Fruit fly (Drosophila melanogaster) whole organism: Measurements from ENCODE around the gene alpha-Man-Ia.

Source experiments
- CG8478 ChIP-seq: fragments of >200 bp; optimal IDR thresholded peaks from 2 replicates; lab custom pipeline; 2018; ENCODE audit warnings: inconsistent platforms
- Dll ChIP-seq: fragments of >200 bp; optimal IDR thresholded peaks from 2 replicates; lab custom pipeline; 2017
- EcR ChIP-seq, 2 experiments: fragments of >200 bp; optimal IDR thresholded peaks; 2 replicates each; lab custom pipeline; 2017; ENCODE audit warnings: missing biosample characterization in 2 of 2, missing genetic modification characterization in 2 of 2, missing genetic modification reagents in 2 of 2
- pan ChIP-seq: fragments of >200 bp; optimal IDR thresholded peaks from 2 replicates; lab custom pipeline; 2017
- psq ChIP-seq: fragments of >200 bp; optimal IDR thresholded peaks from 2 replicates; lab custom pipeline; 2017
- usp ChIP-seq: fragments of >200 bp; optimal IDR thresholded peaks from 2 replicates; lab custom pipeline; 2017; ENCODE audit warnings: missing biosample characterization, missing genetic modification characterization, mixed read lengths

dm6 chrX:10261172-10261571, 64.6 kb downstream of the alpha-Man-Ia start:
- TF ChIP-seq psq (lab: Kevin White, UChicago) (no peak), pan (lab: Kevin White, UChicago) (no peak), Dll (no peak), CG8478 (lab: Kevin White, UChicago) (no peak), usp (GFP tag; lab: Kevin White, UChicago) (no peak), EcR (GFP tag; optimal IDR thresholded peaks at IDR 0.05; lab: Kevin White, UChicago) (no peak)
